Worm (Caenorhabditis elegans): ENCODE results near the gene F49C12.3.
"Not testable (repeated sequence)": the region's sequence is repeated elsewhere in the genome, so short reads cannot be mapped to it uniquely, and the experiment has no call there.

DNA sequence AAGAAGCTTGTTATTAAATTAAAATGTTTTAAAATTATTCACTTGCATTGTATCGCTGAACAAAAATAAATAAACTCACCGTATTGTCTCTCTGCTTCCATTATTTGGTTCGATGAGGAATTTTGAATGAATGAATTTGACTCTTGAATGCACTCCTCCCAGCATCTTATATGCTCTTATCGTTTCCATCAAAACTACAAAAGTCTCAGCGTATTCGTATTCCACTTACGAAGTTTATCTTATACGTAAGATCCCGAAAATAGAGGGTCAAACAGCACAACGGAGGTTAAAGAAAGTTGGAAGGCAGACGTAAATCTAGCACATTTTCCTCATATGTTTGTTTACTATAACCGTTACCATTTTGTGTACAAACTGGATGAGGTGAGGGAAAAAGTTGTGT lies 13.9 kb upstream of the F49C12.3 start, which contains the start of gene nhr-267:
- TF ChIP-seq tbx-37 (GFP tag; conservative IDR thresholded peaks at IDR 0.05); ama-1 (optimal IDR thresholded peaks at IDR 0.05); F13C5.2 (tag; optimal IDR thresholded peaks at IDR 0.05); hmg-4 (GFP tag; optimal IDR thresholded peaks at IDR 0.05); B0310.2 (tag; optimal IDR thresholded peaks at IDR 0.05); tbx-11 (GFP tag; IDR thresholded peaks at IDR 0.05); aly-1 (tag; optimal IDR thresholded peaks at IDR 0.05); ceh-36 (tag; optimal IDR thresholded peaks at IDR 0.05); hmbx-1 (tag; optimal IDR thresholded peaks at IDR 0.05); ets-7 (tag; optimal IDR thresholded peaks at IDR 0.05): not testable (repeated sequence)
